Worm (Caenorhabditis elegans) whole organism, L2 larva: ENCODE measurements around the gene T06C12.14.
"Not testable (repeated sequence)": the region's sequence is repeated elsewhere in the genome, so short reads cannot be mapped to it uniquely, and the experiment has no call there.

Source experiments
- aly-2 ChIP-seq: fragments of 150-350 bp; optimal IDR thresholded peaks from 2 replicates; lab custom pipeline; 2014; ENCODE audit warnings: missing biosample characterization, missing genetic modification characterization
- egl-27 ChIP-seq: sonication (generic microtip); optimal IDR thresholded peaks from 3 replicates; lab custom pipeline; 2017; ENCODE audit warnings: missing biosample characterization, missing genetic modification reagents, missing genetic modification characterization
- elt-1 ChIP-seq: fragments of 150-350 bp; optimal IDR thresholded peaks from 2 replicates; lab custom pipeline; 2014; ENCODE audit warnings: missing biosample characterization, missing genetic modification characterization
- fos-1 ChIP-seq: fragments of 150-350 bp; optimal IDR thresholded peaks from 2 replicates; lab custom pipeline; 2014; ENCODE audit warnings: missing biosample characterization, missing genetic modification characterization
- lin-39 ChIP-seq: fragments of 150-350 bp; optimal IDR thresholded peaks from 2 replicates; lab custom pipeline; 2014; ENCODE audit warnings: missing biosample characterization, missing genetic modification reagents, missing genetic modification characterization
- mdl-1 ChIP-seq, 2 experiments: fragments of 150-350 bp in 1 of 2; sonication (generic microtip) in 1 of 2; optimal IDR thresholded peaks; 2 replicates each; lab custom pipeline; 2017; ENCODE audit warnings: missing biosample characterization in 2 of 2, missing genetic modification characterization in 2 of 2
- nhr-11 ChIP-seq: fragments of 150-350 bp; optimal IDR thresholded peaks from 2 replicates; lab custom pipeline; 2014; ENCODE audit warnings: missing biosample characterization, missing genetic modification characterization
- nhr-237 ChIP-seq: fragments of 150-350 bp; optimal IDR thresholded peaks from 2 replicates; lab custom pipeline; 2014; ENCODE audit warnings: missing biosample characterization, missing genetic modification characterization
- unc-55 ChIP-seq: fragments of 150-350 bp; sonication (generic microtip); optimal IDR thresholded peaks from 3 replicates; lab custom pipeline; 2014; ENCODE audit warnings: missing biosample characterization, missing genetic modification reagents, missing genetic modification characterization
- unc-62 ChIP-seq: fragments of 150-350 bp; optimal IDR thresholded peaks from 2 replicates; lab custom pipeline; 2014; ENCODE audit warnings: missing biosample characterization, missing genetic modification reagents, missing genetic modification characterization

ce11 chrV:15905530-15905929 is 5.7 kb downstream of the T06C12.14 start, which contains the start of the genes F35E8.1 and F35E8.2:
- TF ChIP-seq nhr-237 (tag; lab: Kevin White, UChicago); mdl-1 (tag; optimal IDR thresholded peaks at IDR 0.05; lab: Kevin White, UChicago); elt-1 (tag; lab: Kevin White, UChicago); fos-1 (tag; lab: Kevin White, UChicago); egl-27 (tag; lab: Kevin White, UChicago); aly-2; lin-39 (tag; lab: Kevin White, UChicago); nhr-11; unc-55 (GFP tag; lab: Kevin White, UChicago); unc-62: not testable (repeated sequence)
